Worm (Caenorhabditis elegans): ENCODE data around the gene str-68.

DNA sequence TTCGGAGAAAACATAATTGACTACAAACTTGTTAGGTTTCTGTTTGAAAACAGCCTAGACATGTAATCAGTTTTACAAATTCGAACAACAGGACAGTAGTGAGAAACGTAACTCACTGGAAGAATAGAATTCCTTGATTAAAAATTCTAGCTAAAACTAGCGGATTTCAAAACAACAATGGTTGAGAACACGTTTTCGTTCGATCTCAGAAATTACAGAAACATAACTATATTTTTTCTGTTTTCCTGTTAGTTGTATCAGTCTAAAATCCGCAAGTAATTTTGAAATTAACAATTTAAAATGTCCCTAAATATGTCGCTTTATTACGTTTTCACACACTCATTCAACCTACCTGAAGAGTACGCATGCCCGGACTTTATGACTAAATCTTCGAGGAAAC, 21.1 kb downstream of the str-68 start, which contains the start of gene srt-8:
- no peak for TF ChIP-seq flt-1 (GFP tag; IDR thresholded peaks at IDR 0.05)
- TF ChIP-seq T22C8.4 (GFP tag; IDR thresholded peaks at IDR 0.05) = no peak
- TF ChIP-seq klf-2 (GFP tag; conservative IDR thresholded peaks at IDR 0.05) = no peak
- TF ChIP-seq ref-1 (GFP tag; conservative IDR thresholded peaks at IDR 0.05) = no peak
- TF ChIP-seq ztf-23 (GFP tag; IDR thresholded peaks at IDR 0.05) = no peak
- TF ChIP-seq cog-1 (tag; optimal IDR thresholded peaks at IDR 0.05) = no peak
